Fruit fly (Drosophila melanogaster) whole organism, prepupa: ENCODE measurements around the gene CG12998.

Source experiments
- CG10669 ChIP-seq: fragments of 200-800 bp; sonication (Bioruptor generic); optimal IDR thresholded peaks from 3 replicates; lab custom pipeline; 2018; ENCODE audit warnings: missing biosample characterization, mild to moderate bottlenecking, missing genetic modification characterization, moderate library complexity
- CG11294 ChIP-seq: fragments of 200-800 bp; sonication (Bioruptor generic); IDR thresholded peaks from 2 replicates; pipeline ENCODE4 v1.3.6; 2022; ENCODE audit warnings: missing biosample characterization, missing genetic modification characterization
- CG11902 ChIP-seq: fragments of 200-800 bp; sonication (Bioruptor generic); optimal IDR thresholded peaks from 3 replicates; lab custom pipeline; 2016; ENCODE audit warnings: missing biosample characterization, missing genetic modification characterization
- CG15336 ChIP-seq: fragments of 200-800 bp; sonication (Bioruptor generic); IDR thresholded peaks from 2 replicates; pipeline ENCODE4 v1.3.6; 2022; ENCODE audit warnings: missing biosample characterization, missing genetic modification characterization
- CG1621 ChIP-seq: fragments of 200-800 bp; sonication (Bioruptor generic); optimal IDR thresholded peaks from 3 replicates; lab custom pipeline; 2018; ENCODE audit warnings: missing biosample characterization, mild to moderate bottlenecking, missing genetic modification characterization
- CG16779 ChIP-seq: fragments of 200-800 bp; sonication (Bioruptor generic); optimal IDR thresholded peaks from 3 replicates; lab custom pipeline; 2017; ENCODE audit warnings: missing biosample characterization, mild to moderate bottlenecking, missing genetic modification characterization
- CG34406 ChIP-seq: fragments of 200-800 bp; sonication (Bioruptor generic); optimal IDR thresholded peaks from 3 replicates; lab custom pipeline; 2016; ENCODE audit warnings: missing biosample characterization, missing genetic modification characterization
- CG3919 ChIP-seq: fragments of 200-800 bp; sonication (Bioruptor generic); optimal IDR thresholded peaks from 3 replicates; lab custom pipeline; 2016; ENCODE audit warnings: missing biosample characterization, missing genetic modification characterization
- CG4318 ChIP-seq: fragments of 200-800 bp; sonication (Bioruptor generic); optimal IDR thresholded peaks from 3 replicates; lab custom pipeline; 2017; ENCODE audit warnings: missing biosample characterization, mild to moderate bottlenecking, missing genetic modification characterization
- CG6163 ChIP-seq: fragments of 200-800 bp; sonication (Bioruptor generic); IDR thresholded peaks from 3 replicates; pipeline ENCODE4 v1.3.6; 2022; ENCODE audit warnings: missing biosample characterization, missing genetic modification characterization
- CG6808 ChIP-seq: fragments of 200-800 bp; sonication (Bioruptor generic); optimal IDR thresholded peaks from 3 replicates; lab custom pipeline; 2017; ENCODE audit warnings: missing biosample characterization, missing genetic modification characterization, mild to moderate bottlenecking, moderate library complexity, missing genetic modification reagents
- CG6854 ChIP-seq: fragments of 200-800 bp; sonication (Bioruptor generic); optimal IDR thresholded peaks from 2 replicates; lab custom pipeline; 2017; ENCODE audit warnings: missing biosample characterization, mild to moderate bottlenecking, missing genetic modification characterization
- CG7368 ChIP-seq: fragments of 200-800 bp; sonication (Bioruptor generic); optimal IDR thresholded peaks from 3 replicates; lab custom pipeline; 2016; ENCODE audit warnings: missing biosample characterization, missing genetic modification characterization
- CG8119 ChIP-seq: fragments of 200-800 bp; sonication (Bioruptor generic); IDR thresholded peaks from 3 replicates; pipeline ENCODE4 v1.3.6; 2022; ENCODE audit warnings: missing biosample characterization, missing genetic modification characterization
- CG8319 ChIP-seq: fragments of 200-800 bp; sonication (Bioruptor generic); optimal IDR thresholded peaks from 3 replicates; lab custom pipeline; 2016; ENCODE audit warnings: missing biosample characterization, missing genetic modification characterization
- CG8632 ChIP-seq: fragments of 200-800 bp; sonication (Bioruptor generic); optimal IDR thresholded peaks from 3 replicates; lab custom pipeline; 2016; ENCODE audit warnings: missing biosample characterization, missing genetic modification characterization
- CG9139 ChIP-seq: fragments of 200-800 bp; sonication (Bioruptor generic); optimal IDR thresholded peaks from 3 replicates; lab custom pipeline; 2017; ENCODE audit warnings: missing biosample characterization, mild to moderate bottlenecking, missing genetic modification characterization
- Eip75B ChIP-seq: fragments of 200-800 bp; sonication (Bioruptor generic); optimal IDR thresholded peaks from 3 replicates; lab custom pipeline; 2016; ENCODE audit warnings: missing biosample characterization, missing genetic modification characterization
- Eip78C ChIP-seq: fragments of 200-800 bp; sonication (Bioruptor generic); peaks from one replicate; lab custom pipeline; 2016; ENCODE audit warnings: missing biosample characterization, missing genetic modification characterization
- Eip93F ChIP-seq: fragments of 200-800 bp; sonication (Bioruptor generic); optimal IDR thresholded peaks from 2 replicates; lab custom pipeline; 2016; ENCODE audit warnings: missing biosample characterization, mild to moderate bottlenecking, missing genetic modification characterization
- Ets21C ChIP-seq: fragments of 200-800 bp; sonication (Bioruptor generic); optimal IDR thresholded peaks from 3 replicates; lab custom pipeline; 2016; ENCODE audit warnings: missing biosample characterization, missing genetic modification characterization
- Ets96B ChIP-seq: fragments of 200-800 bp; optimal IDR thresholded peaks from 2 replicates; lab custom pipeline; 2019; ENCODE audit warnings: missing biosample characterization, mild to moderate bottlenecking, missing genetic modification characterization, moderate library complexity
- Gug ChIP-seq: fragments of 200-800 bp; sonication (Bioruptor generic); IDR thresholded peaks from 2 replicates; pipeline ENCODE4 v1.3.6; 2022; ENCODE audit warnings: missing biosample characterization, missing genetic modification characterization
- Hr38 ChIP-seq: sonication (Bioruptor generic); optimal IDR thresholded peaks from 2 replicates; lab custom pipeline; 2016; ENCODE audit warnings: missing biosample characterization, missing genetic modification characterization
- Hr39 ChIP-seq: fragments of 200-800 bp; sonication (Bioruptor generic); optimal IDR thresholded peaks from 2 replicates; lab custom pipeline; 2016; ENCODE audit warnings: missing biosample characterization, missing genetic modification characterization
- Hr4 ChIP-seq: fragments of 200-800 bp; sonication (Bioruptor generic); optimal IDR thresholded peaks from 3 replicates; lab custom pipeline; 2016; ENCODE audit warnings: missing biosample characterization, missing genetic modification characterization
- Lpt ChIP-seq: fragments of 200-800 bp; sonication (Bioruptor generic); optimal IDR thresholded peaks from 3 replicates; lab custom pipeline; 2016; ENCODE audit warnings: missing biosample characterization, missing genetic modification characterization
- Met ChIP-seq: fragments of 200-800 bp; sonication (Bioruptor generic); optimal IDR thresholded peaks from 3 replicates; lab custom pipeline; 2016; ENCODE audit warnings: missing biosample characterization, missing genetic modification characterization
- OdsH ChIP-seq: fragments of 200-800 bp; sonication (Bioruptor generic); optimal IDR thresholded peaks from 3 replicates; lab custom pipeline; 2016; ENCODE audit warnings: missing biosample characterization, missing genetic modification characterization
- Sox14 ChIP-seq: fragments of 200-800 bp; sonication (Bioruptor generic); optimal IDR thresholded peaks from 3 replicates; lab custom pipeline; 2016; ENCODE audit warnings: missing biosample characterization, missing genetic modification characterization
- Sox15 ChIP-seq: fragments of 200-800 bp; sonication (Bioruptor generic); optimal IDR thresholded peaks from 3 replicates; lab custom pipeline; 2016; ENCODE audit warnings: missing biosample characterization, missing genetic modification characterization
- achi ChIP-seq: fragments of 200-800 bp; sonication (Bioruptor generic); optimal IDR thresholded peaks from 3 replicates; lab custom pipeline; 2016; ENCODE audit warnings: missing biosample characterization, missing genetic modification characterization
- cyc ChIP-seq: fragments of 200-800 bp; sonication (Bioruptor generic); optimal IDR thresholded peaks from 3 replicates; lab custom pipeline; 2016; ENCODE audit warnings: missing biosample characterization, missing genetic modification characterization
- dac ChIP-seq: fragments of 200-800 bp; sonication (Bioruptor generic); optimal IDR thresholded peaks from 2 replicates; lab custom pipeline; 2017; ENCODE audit warnings: missing biosample characterization, mild to moderate bottlenecking, missing genetic modification characterization
- eg ChIP-seq: fragments of 200-800 bp; sonication (Bioruptor generic); IDR thresholded peaks from 3 replicates; pipeline ENCODE4 v1.3.6; 2022; ENCODE audit warnings: missing biosample characterization, missing genetic modification characterization
- fd59A ChIP-seq: fragments of 200-800 bp; sonication (Bioruptor generic); optimal IDR thresholded peaks from 2 replicates; lab custom pipeline; 2017; ENCODE audit warnings: missing biosample characterization, mild to moderate bottlenecking, missing genetic modification characterization, missing genetic modification reagents
- fd85E ChIP-seq: fragments of 200-800 bp; sonication (Bioruptor generic); optimal IDR thresholded peaks from 3 replicates; lab custom pipeline; 2016; ENCODE audit warnings: missing biosample characterization, missing genetic modification characterization
- fkh ChIP-seq: fragments of 200-800 bp; sonication (Bioruptor generic); optimal IDR thresholded peaks from 3 replicates; lab custom pipeline; 2017; ENCODE audit warnings: missing biosample characterization, mild to moderate bottlenecking, missing genetic modification characterization, moderate library complexity
- lz ChIP-seq: fragments of 200-800 bp; sonication (Bioruptor generic); optimal IDR thresholded peaks from 3 replicates; lab custom pipeline; 2016; ENCODE audit warnings: missing biosample characterization, missing genetic modification characterization
- net ChIP-seq: fragments of 200-800 bp; sonication (Bioruptor generic); optimal IDR thresholded peaks from 3 replicates; lab custom pipeline; 2016; ENCODE audit warnings: missing biosample characterization, missing genetic modification characterization
- pdm3 ChIP-seq: fragments of 200-800 bp; sonication (Bioruptor generic); optimal IDR thresholded peaks from 3 replicates; lab custom pipeline; 2016; ENCODE audit warnings: missing biosample characterization, missing genetic modification characterization
- ss ChIP-seq, 2 experiments: fragments of 200-800 bp; sonication (Bioruptor generic); optimal IDR thresholded peaks; 2 replicates in 1 of 2; 3 replicates in 1 of 2; lab custom pipeline; 2017 to 2018; ENCODE audit warnings: mild to moderate bottlenecking in 2 of 2, missing biosample characterization in 2 of 2, missing genetic modification characterization in 2 of 2, moderate library complexity in 1 of 2
- svp ChIP-seq: fragments of 200-800 bp; sonication (Bioruptor generic); peaks from one replicate; lab custom pipeline; 2016; ENCODE audit warnings: missing biosample characterization, missing genetic modification characterization
- topi ChIP-seq: fragments of 200-800 bp; sonication (Bioruptor generic); optimal IDR thresholded peaks from 3 replicates; lab custom pipeline; 2016; ENCODE audit warnings: missing biosample characterization, missing genetic modification characterization
- vri ChIP-seq: fragments of 200-800 bp; sonication (Bioruptor generic); optimal IDR thresholded peaks from 3 replicates; lab custom pipeline; 2016; ENCODE audit warnings: missing biosample characterization, mild to moderate bottlenecking, missing genetic modification characterization

Gene CG12998

DNA sequence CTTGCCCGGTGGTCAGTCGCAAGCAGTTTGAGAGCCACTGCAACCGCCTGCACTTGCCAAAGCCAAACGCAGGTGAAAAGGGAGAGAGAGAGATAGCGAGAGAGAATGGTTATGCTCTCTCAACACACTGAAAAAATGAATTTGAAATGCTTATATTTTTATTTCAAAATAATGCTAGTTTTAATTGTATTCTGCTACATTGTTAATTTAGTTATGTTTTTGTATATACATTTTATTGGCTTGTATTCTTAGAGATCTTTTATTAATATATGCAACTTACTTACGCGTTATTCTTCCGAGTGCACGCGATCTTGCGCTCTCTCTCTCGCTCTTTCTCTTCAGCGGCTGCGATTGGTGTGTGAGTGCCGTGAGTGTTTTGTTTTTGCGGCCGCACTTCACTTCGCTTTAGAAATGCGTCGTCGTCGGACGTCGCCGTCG lies 40.0 kb upstream of the CG12998 start (continued):
- TF ChIP-seq fkh = peak; percentile 69
- TF ChIP-seq CG7368 (GFP tag; lab: Kevin White, UChicago) = peak; percentile 98
- TF ChIP-seq Ets21C (GFP tag; lab: Kevin White, UChicago) = no peak
- TF ChIP-seq achi (GFP tag; lab: Kevin White, UChicago) = peak; percentile 29
- peak; percentile 6 for TF ChIP-seq CG8632 (GFP tag; lab: Kevin White, UChicago)
- TF ChIP-seq Gug (GFP tag; lab: Robert Waterston, UW) = peak; percentile 99
- peak; percentile 87 for TF ChIP-seq net (GFP tag; lab: Kevin White, UChicago)
- peak; percentile 85 for TF ChIP-seq CG34406
- TF ChIP-seq CG10669 (GFP tag; lab: Kevin White, UChicago) = peak; percentile 97
- TF ChIP-seq CG9139 (GFP tag; lab: Kevin White, UChicago) = peak; percentile 95
- peak; percentile 42 for TF ChIP-seq Met (GFP tag; lab: Kevin White, UChicago)
- peak; percentile 97 for TF ChIP-seq Hr4 (GFP tag; lab: Kevin White, UChicago)
- TF ChIP-seq fd59A (GFP tag; lab: Kevin White, UChicago) = no peak
- peak; percentile 98 for TF ChIP-seq CG11294
- TF ChIP-seq ss (GFP tag; optimal IDR thresholded peaks at IDR 0.05; lab: Kevin White, UChicago) = peak; percentile 98
- peak; percentile 84 for TF ChIP-seq CG1621
- peak; percentile 27 for TF ChIP-seq pdm3 (GFP tag; lab: Kevin White, UChicago)
- peak; percentile 96 for TF ChIP-seq CG6808 (GFP tag; lab: Kevin White, UChicago)
- TF ChIP-seq CG16779 (tag; lab: Kevin White, UChicago) = peak; percentile 95
- peak; percentile 38 for TF ChIP-seq CG4318 (GFP tag; lab: Kevin White, UChicago)
- peak; percentile 98 for TF ChIP-seq CG3919 (GFP tag; lab: Kevin White, UChicago)
- TF ChIP-seq CG8319 (GFP tag; lab: Kevin White, UChicago) = peak; percentile 97
- TF ChIP-seq CG6163 = peak; percentile 99
- TF ChIP-seq Eip78C (GFP tag; lab: Kevin White, UChicago) = peak; percentile 100
- no peak for TF ChIP-seq Hr38 (GFP tag; lab: Kevin White, UChicago)
- peak; percentile 100 for TF ChIP-seq CG15336 (GFP tag; lab: Robert Waterston, UW)

DNA sequence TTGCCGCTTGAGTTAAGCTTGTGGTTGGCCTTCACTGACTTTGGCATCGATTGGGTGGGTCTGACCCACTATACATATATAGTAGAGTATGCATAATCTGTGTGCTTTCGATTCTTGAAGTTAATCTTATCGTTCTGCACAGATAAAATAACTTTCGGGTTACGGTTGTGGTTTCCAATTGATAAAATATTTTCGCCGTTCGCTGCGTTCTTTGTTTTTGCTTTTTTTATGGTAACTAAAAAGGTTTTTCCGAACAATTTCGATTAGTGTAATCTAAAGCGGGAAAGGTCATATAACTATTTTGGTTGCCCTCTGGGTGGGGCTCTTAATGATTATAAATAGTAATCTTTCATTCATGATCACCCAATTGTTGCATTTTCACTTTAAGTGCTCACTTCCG lies 37.9 kb upstream of the CG12998 start:
- TF ChIP-seq ss (GFP tag; optimal IDR thresholded peaks at IDR 0.05; lab: Kevin White, UChicago) = no peak
- no peak for TF ChIP-seq Hr4 (GFP tag; lab: Kevin White, UChicago)
- no peak for TF ChIP-seq vri (GFP tag; lab: Kevin White, UChicago)
- no peak for TF ChIP-seq CG11902 (GFP tag; lab: Kevin White, UChicago)
- TF ChIP-seq cyc (GFP tag; lab: Kevin White, UChicago) = no peak
- no peak for TF ChIP-seq Lpt (GFP tag; lab: Kevin White, UChicago)
- no peak for TF ChIP-seq Eip93F (GFP tag; lab: Kevin White, UChicago)
- TF ChIP-seq CG6808 (GFP tag; lab: Kevin White, UChicago) = no peak
- TF ChIP-seq Met (GFP tag; lab: Kevin White, UChicago) = no peak

DNA sequence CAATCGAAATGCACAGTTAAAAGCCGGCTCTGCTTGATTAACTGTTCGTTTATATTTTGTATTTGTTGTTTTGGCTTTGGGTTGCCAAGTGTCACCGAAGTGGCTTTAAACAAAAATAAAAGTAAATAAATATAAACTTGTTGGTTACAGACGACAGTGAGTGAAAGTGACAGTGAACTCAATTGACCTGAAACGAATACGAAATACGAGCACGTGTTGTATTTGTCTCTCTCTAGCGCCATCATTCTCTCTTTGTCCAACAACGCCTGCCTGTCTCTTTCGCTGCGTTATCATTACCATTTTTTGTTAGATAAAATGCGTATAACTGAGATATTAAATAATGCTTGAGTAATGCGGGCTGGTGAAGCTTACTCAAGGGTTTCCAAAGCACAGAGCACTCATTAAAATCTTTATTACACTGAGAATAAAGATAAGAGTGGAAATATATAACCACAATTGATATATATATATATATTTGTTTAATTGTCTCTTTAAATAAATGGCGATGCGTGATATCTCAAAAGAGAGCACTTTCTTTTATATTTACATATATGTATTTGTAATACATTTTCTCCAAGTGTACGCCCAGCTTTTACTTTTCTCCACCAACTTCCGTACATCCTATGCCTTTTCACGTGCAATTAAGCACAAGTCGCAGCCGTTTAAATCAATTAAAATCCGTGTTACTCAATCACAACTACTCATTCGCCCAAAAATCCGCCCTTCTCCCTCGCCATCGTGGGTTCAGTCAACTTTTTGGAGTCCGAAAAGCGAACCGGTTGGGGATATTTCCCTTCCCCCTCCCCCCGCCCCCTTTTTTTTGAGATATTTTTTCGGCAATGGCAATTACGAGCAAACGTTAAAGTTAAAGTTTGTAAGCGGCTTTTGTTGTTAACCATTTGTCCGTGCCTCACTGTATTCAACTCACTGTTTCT lies 36.9 kb upstream of the CG12998 start:
- TF ChIP-seq OdsH (GFP tag; lab: Kevin White, UChicago) (peak; percentile 41), Ets21C (GFP tag; lab: Kevin White, UChicago) (no peak), lz (GFP tag; lab: Kevin White, UChicago) (no peak), CG6163 (0 out of 3 replicates have a peak, but pooled peaks have one; percentile 21), Sox14 (no peak), Hr39 (no peak), net (GFP tag; lab: Kevin White, UChicago) (peak; percentile 12), Eip78C (GFP tag; lab: Kevin White, UChicago) (peak; percentile 73), CG7368 (GFP tag; lab: Kevin White, UChicago) (no peak), svp (GFP tag; lab: Kevin White, UChicago) (peak; percentile 69), eg (no peak), CG6854 (no peak), Sox15 (GFP tag; lab: Kevin White, UChicago) (no peak), dac (GFP tag; lab: Kevin White, UChicago) (no peak), Ets96B (no peak), topi (peak; percentile 16), Gug (GFP tag; lab: Robert Waterston, UW) (no peak), Eip75B (GFP tag; lab: Kevin White, UChicago) (no peak), fd59A (GFP tag; lab: Kevin White, UChicago) (no peak), CG8119 (peak; percentile 50; the same call in 2 of the 3 replicates), CG9139 (GFP tag; lab: Kevin White, UChicago) (no peak), Hr4 (GFP tag; lab: Kevin White, UChicago) (peak; percentile 10), fd85E (GFP tag; lab: Kevin White, UChicago) (no peak)
